Fruit fly (Drosophila melanogaster) whole organism, embryonic: ENCODE results near the gene CG31178.
A peak's percentile ranks its signal among the peaks of the same experiment; 100 is the strongest.

Experiments used
- Atf3 ChIP-seq: fragments of 200-800 bp; sonication (Bioruptor generic); optimal IDR thresholded peaks from 3 replicates; lab custom pipeline; 2016; ENCODE audit warnings: missing biosample characterization, missing genetic modification characterization
- B-H2 ChIP-seq: fragments of 200-800 bp; sonication (Bioruptor generic); optimal IDR thresholded peaks from 2 replicates; lab custom pipeline; 2018; ENCODE audit warnings: missing biosample characterization, mild to moderate bottlenecking, missing genetic modification characterization
- CG10147 ChIP-seq: fragments of 200-800 bp; sonication (Bioruptor generic); optimal IDR thresholded peaks from 2 replicates; lab custom pipeline; 2019; ENCODE audit warnings: missing biosample characterization, mild to moderate bottlenecking, missing genetic modification characterization, moderate library complexity
- CG10366 ChIP-seq: fragments of 200-800 bp; sonication (Bioruptor generic); IDR thresholded peaks from 2 replicates; pipeline ENCODE4 v1.3.6; 2022; ENCODE audit warnings: missing biosample characterization, missing genetic modification characterization
- CG10654 ChIP-seq: fragments of 200-800 bp; sonication (Bioruptor generic); optimal IDR thresholded peaks from 2 replicates; lab custom pipeline; 2016; ENCODE audit warnings: missing biosample characterization, missing genetic modification characterization
- CG11398 ChIP-seq: fragments of 200-800 bp; sonication (Bioruptor generic); optimal IDR thresholded peaks from 2 replicates; lab custom pipeline; 2016; ENCODE audit warnings: missing biosample characterization, missing genetic modification characterization
- CG12071 ChIP-seq: fragments of 200-800 bp; sonication (Bioruptor generic); optimal IDR thresholded peaks from 3 replicates; lab custom pipeline; 2018; ENCODE audit warnings: missing biosample characterization, mild to moderate bottlenecking, missing genetic modification characterization
- CG14667 ChIP-seq: fragments of 200-800 bp; sonication (Bioruptor generic); IDR thresholded peaks from 2 replicates; pipeline ENCODE4 v1.3.6; 2022; ENCODE audit warnings: missing biosample characterization, missing genetic modification characterization
- CG1529 ChIP-seq: fragments of 200-800 bp; sonication (Bioruptor generic); optimal IDR thresholded peaks from 3 replicates; lab custom pipeline; 2018; ENCODE audit warnings: missing biosample characterization, missing genetic modification characterization
- CG15479 ChIP-seq: fragments of 200-800 bp; sonication (Bioruptor generic); optimal IDR thresholded peaks from 3 replicates; lab custom pipeline; 2019; ENCODE audit warnings: missing biosample characterization, mild to moderate bottlenecking, missing genetic modification characterization, moderate library complexity
- CG16813 ChIP-seq: fragments of 200-800 bp; sonication (Bioruptor generic); IDR thresholded peaks from 3 replicates; pipeline ENCODE4 v1.3.6; 2022; ENCODE audit warnings: missing biosample characterization, missing genetic modification characterization; ENCODE audit not compliant: partially characterized antibody
- CG18011 ChIP-seq: fragments of 200-800 bp; sonication (Bioruptor generic); optimal IDR thresholded peaks from 2 replicates; lab custom pipeline; 2017; ENCODE audit warnings: missing biosample characterization, missing genetic modification characterization, mild to moderate bottlenecking, moderate library complexity, missing genotype
- CG30020 ChIP-seq: fragments of 200-800 bp; optimal IDR thresholded peaks from 2 replicates; lab custom pipeline; 2019; ENCODE audit warnings: missing biosample characterization, mild to moderate bottlenecking, missing genetic modification characterization, moderate library complexity
- CG30403 ChIP-seq: fragments of 200-800 bp; sonication (Bioruptor generic); optimal IDR thresholded peaks from 3 replicates; lab custom pipeline; 2016; ENCODE audit warnings: missing biosample characterization, missing genetic modification characterization
- CG32767 ChIP-seq: fragments of 200-800 bp; sonication (Bioruptor generic); IDR thresholded peaks from 2 replicates; pipeline ENCODE4 v1.3.6; 2022; ENCODE audit warnings: missing biosample characterization, missing genetic modification characterization
- CG43689 ChIP-seq: fragments of 200-800 bp; sonication (Bioruptor generic); IDR thresholded peaks from 2 replicates; pipeline ENCODE4 v1.3.6; 2022; ENCODE audit warnings: missing biosample characterization, missing genetic modification characterization
- CG9727 ChIP-seq: fragments of 200-800 bp; sonication (Bioruptor generic); optimal IDR thresholded peaks from 3 replicates; lab custom pipeline; 2017; ENCODE audit warnings: missing biosample characterization, mild to moderate bottlenecking, missing genetic modification characterization
- Chrac-16 ChIP-seq: fragments of 200-800 bp; sonication (Bioruptor generic); optimal IDR thresholded peaks from 3 replicates; lab custom pipeline; 2016; ENCODE audit warnings: missing biosample characterization, missing genetic modification characterization
- CrebB ChIP-seq: fragments of 200-800 bp; sonication (Bioruptor generic); optimal IDR thresholded peaks from 3 replicates; lab custom pipeline; 2018; ENCODE audit warnings: missing biosample characterization, mild to moderate bottlenecking, missing genetic modification characterization
- Dp ChIP-seq: fragments of 200-800 bp; sonication (Bioruptor generic); optimal IDR thresholded peaks from 2 replicates; lab custom pipeline; 2018; ENCODE audit warnings: missing biosample characterization, mild to moderate bottlenecking, missing genetic modification characterization, moderate library complexity
- Ets65A ChIP-seq: fragments of 200-800 bp; sonication (Bioruptor generic); peaks from one replicate; lab custom pipeline; 2016; ENCODE audit warnings: missing biosample characterization, missing genetic modification characterization
- HLH3B ChIP-seq: fragments of 200-800 bp; sonication (Bioruptor generic); IDR thresholded peaks from 2 replicates; pipeline ENCODE4 v1.3.6; 2022; ENCODE audit warnings: missing biosample characterization, missing genetic modification characterization
- Hsf ChIP-seq: fragments of 200-800 bp; sonication (Bioruptor generic); optimal IDR thresholded peaks from 3 replicates; lab custom pipeline; 2016; ENCODE audit warnings: missing biosample characterization, missing genetic modification characterization
- Lim3 ChIP-seq: fragments of 200-800 bp; sonication (Bioruptor generic); IDR thresholded peaks from 2 replicates; pipeline ENCODE4 v1.3.6; 2022; ENCODE audit warnings: missing biosample characterization, missing genetic modification characterization
- MESR4 ChIP-seq: fragments of 200-800 bp; sonication (Bioruptor generic); optimal IDR thresholded peaks from 2 replicates; lab custom pipeline; 2018; ENCODE audit warnings: missing biosample characterization, mild to moderate bottlenecking, missing genetic modification characterization, moderate library complexity
- Pdp1 ChIP-seq, 2 experiments: fragments of 200-800 bp; sonication (Bioruptor generic); optimal IDR thresholded peaks; 3 replicates each; lab custom pipeline; 2016; ENCODE audit warnings: missing biosample characterization in 2 of 2, missing genetic modification characterization in 2 of 2, mild to moderate bottlenecking in 1 of 2, moderate library complexity in 1 of 2
- Ravus ChIP-seq: fragments of 200-800 bp; sonication (Bioruptor generic); IDR thresholded peaks from 2 replicates; pipeline ENCODE4 v1.3.6; 2022; ENCODE audit warnings: missing biosample characterization, missing genetic modification characterization
- Rfx ChIP-seq: fragments of 200-800 bp; sonication (Bioruptor generic); IDR thresholded peaks from 2 replicates; pipeline ENCODE4 v1.3.6; 2022; ENCODE audit warnings: missing biosample characterization, missing genetic modification characterization
- ac ChIP-seq: fragments of 200-800 bp; sonication (Bioruptor generic); optimal IDR thresholded peaks from 3 replicates; lab custom pipeline; 2017; ENCODE audit warnings: missing biosample characterization, mild to moderate bottlenecking, missing genetic modification characterization
- cad ChIP-seq: fragments of >200 bp; optimal IDR thresholded peaks from 2 replicates; lab custom pipeline; 2017; ENCODE audit warnings: missing biosample characterization, missing genetic modification characterization
- chinmo ChIP-seq: fragments of 200-800 bp; sonication (Bioruptor generic); IDR thresholded peaks from 4 replicates; pipeline ENCODE4 v1.3.6; 2022; ENCODE audit warnings: missing biosample characterization, missing genetic modification characterization; ENCODE audit not compliant: partially characterized antibody
- chm ChIP-seq: fragments of 200-800 bp; sonication (Bioruptor generic); IDR thresholded peaks from 2 replicates; pipeline ENCODE4 v1.3.6; 2022; ENCODE audit warnings: missing biosample characterization, missing genetic modification characterization
- da ChIP-seq: fragments of 200-800 bp; sonication (Bioruptor generic); optimal IDR thresholded peaks from 2 replicates; lab custom pipeline; 2016; ENCODE audit warnings: missing biosample characterization, missing genetic modification characterization
- fd64A ChIP-seq: fragments of 200-800 bp; sonication (Bioruptor generic); optimal IDR thresholded peaks from 3 replicates; lab custom pipeline; 2018; ENCODE audit warnings: missing biosample characterization, mild to moderate bottlenecking, missing genetic modification characterization
- gfzf ChIP-seq: fragments of 200-800 bp; sonication (Bioruptor generic); optimal IDR thresholded peaks from 2 replicates; lab custom pipeline; 2016; ENCODE audit warnings: missing biosample characterization, mild to moderate bottlenecking, missing genetic modification characterization, moderate library complexity
- kah ChIP-seq: fragments of 200-800 bp; sonication (Bioruptor generic); optimal IDR thresholded peaks from 2 replicates; lab custom pipeline; 2018; ENCODE audit warnings: missing biosample characterization, mild to moderate bottlenecking, missing genetic modification characterization
- kay ChIP-seq: fragments of 200-800 bp; sonication (Bioruptor generic); optimal IDR thresholded peaks from 2 replicates; lab custom pipeline; 2016; ENCODE audit warnings: missing biosample characterization, missing genetic modification characterization
- lbe ChIP-seq: fragments of 200-800 bp; sonication (Bioruptor generic); optimal IDR thresholded peaks from 2 replicates; lab custom pipeline; 2016; ENCODE audit warnings: missing biosample characterization, mild to moderate bottlenecking, missing genetic modification characterization
- lmd ChIP-seq: fragments of 200-800 bp; sonication (Bioruptor generic); IDR thresholded peaks from 2 replicates; pipeline ENCODE4 v1.3.6; 2022; ENCODE audit warnings: missing biosample characterization, missing genetic modification characterization
- nerfin-2 ChIP-seq: fragments of 200-800 bp; sonication (Bioruptor generic); IDR thresholded peaks from 2 replicates; pipeline ENCODE4 v1.3.6; 2022; ENCODE audit warnings: missing biosample characterization, missing genetic modification characterization; ENCODE audit not compliant: partially characterized antibody
- oc ChIP-seq: fragments of 200-800 bp; sonication (Bioruptor generic); optimal IDR thresholded peaks from 2 replicates; lab custom pipeline; 2018; ENCODE audit warnings: missing biosample characterization, mild to moderate bottlenecking, missing genetic modification characterization, moderate library complexity
- pb ChIP-seq: fragments of 200-800 bp; sonication (Bioruptor generic); optimal IDR thresholded peaks from 3 replicates; lab custom pipeline; 2016; ENCODE audit warnings: missing biosample characterization, missing genetic modification characterization
- peb ChIP-seq: fragments of 200-800 bp; sonication (Bioruptor generic); IDR thresholded peaks from 2 replicates; pipeline ENCODE4 v1.3.6; 2022; ENCODE audit warnings: missing biosample characterization, missing genetic modification characterization
- repo ChIP-seq: fragments of 200-800 bp; sonication (Bioruptor generic); optimal IDR thresholded peaks from 2 replicates; lab custom pipeline; 2016; ENCODE audit warnings: missing biosample characterization, missing genetic modification characterization
- scrt ChIP-seq: fragments of 200-800 bp; sonication (Bioruptor generic); optimal IDR thresholded peaks from 2 replicates; lab custom pipeline; 2018; ENCODE audit warnings: missing biosample characterization, mild to moderate bottlenecking, missing genetic modification characterization, moderate library complexity
- sqz ChIP-seq: fragments of 200-800 bp; sonication (Bioruptor generic); optimal IDR thresholded peaks from 3 replicates; lab custom pipeline; 2018; ENCODE audit warnings: missing biosample characterization, mild to moderate bottlenecking, missing genetic modification characterization
- stwl ChIP-seq: fragments of 200-800 bp; sonication (Bioruptor generic); optimal IDR thresholded peaks from 3 replicates; lab custom pipeline; 2018; ENCODE audit warnings: missing biosample characterization, mild to moderate bottlenecking, missing genetic modification characterization, moderate library complexity
- tgo ChIP-seq: fragments of 200-800 bp; sonication (Bioruptor generic); IDR thresholded peaks from 3 replicates; pipeline ENCODE4 v1.3.6; 2022; ENCODE audit warnings: missing biosample characterization, missing genetic modification characterization
- unc-4 ChIP-seq: fragments of 200-800 bp; sonication (Bioruptor generic); IDR thresholded peaks from 2 replicates; pipeline ENCODE4 v1.3.6; 2022; ENCODE audit warnings: missing biosample characterization, missing genetic modification characterization; ENCODE audit not compliant: partially characterized antibody
- vfl ChIP-seq: fragments of 200-800 bp; sonication (Bioruptor generic); optimal IDR thresholded peaks from 2 replicates; lab custom pipeline; 2016; ENCODE audit warnings: missing biosample characterization, missing genetic modification characterization
- z ChIP-seq: fragments of 200-800 bp; sonication (Bioruptor generic); IDR thresholded peaks from 3 replicates; pipeline ENCODE4 v1.3.6; 2022; ENCODE audit warnings: missing biosample characterization, missing genetic modification characterization
- zfh1 ChIP-seq: fragments of 200-800 bp; sonication (Bioruptor generic); IDR thresholded peaks from 3 replicates; pipeline ENCODE4 v1.3.6; 2022; ENCODE audit warnings: missing biosample characterization, missing genetic modification characterization

Gene CG31178

dm6 chr3R:21874982-21875466 is 1.5 kb downstream of the CG31178 start, which contains the start of gene CG6656 (continued):
- TF ChIP-seq CG12071 (GFP tag; lab: Kevin White, UChicago) (no peak), chm (peak; percentile 59; the same call in 1 of the 2 replicates), Pdp1 (GFP tag; optimal IDR thresholded peaks at IDR 0.05; lab: Kevin White, UChicago) (peak in 1 of 2 experiments; percentile 54), Rfx (peak; percentile 49), CG32767 (no peak), scrt (no peak), gfzf (GFP tag; lab: Kevin White, UChicago) (no peak), repo (GFP tag; lab: Kevin White, UChicago) (peak; percentile 6), CrebB (tag; lab: Kevin White, UChicago) (peak; percentile 8), Dp (GFP tag; lab: Kevin White, UChicago) (no peak), CG9727 (GFP tag; lab: Kevin White, UChicago) (no peak), z (GFP tag; lab: Robert Waterston, UW) (no peak), stwl (tag; lab: Kevin White, UChicago) (no peak), Hsf (GFP tag; lab: Kevin White, UChicago) (no peak), kay (GFP tag; lab: Kevin White, UChicago) (no peak), oc (peak; percentile 21), CG11398 (GFP tag; lab: Kevin White, UChicago) (no peak), MESR4 (GFP tag; lab: Kevin White, UChicago) (no peak), CG30020 (no peak), CG10147 (GFP tag; lab: Kevin White, UChicago) (no peak), pb (GFP tag; lab: Kevin White, UChicago) (peak; percentile 27), CG14667 (GFP tag; lab: Robert Waterston, UW) (no peak), CG18011 (GFP tag; lab: Kevin White, UChicago) (no peak), Lim3 (no peak), ac (GFP tag; lab: Kevin White, UChicago) (no peak), chinmo (GFP tag; lab: Robert Waterston, UW) (0 out of 4 replicates have a peak, but pooled peaks have one; percentile 43), CG30403 (GFP tag; lab: Kevin White, UChicago) (no peak), kah (GFP tag; lab: Kevin White, UChicago) (no peak), fd64A (GFP tag; lab: Kevin White, UChicago) (no peak), nerfin-2 (GFP tag; lab: Robert Waterston, UW) (no peak), lbe (GFP tag; lab: Kevin White, UChicago) (peak; percentile 67), HLH3B (GFP tag; lab: Robert Waterston, UW) (no peak), tgo (GFP tag; lab: Robert Waterston, UW) (no peak), CG10654 (GFP tag; lab: Kevin White, UChicago) (no peak), CG10366 (GFP tag; lab: Robert Waterston, UW) (no peak), da (no peak), zfh1 (GFP tag; lab: Robert Waterston, UW) (0 out of 3 replicates have a peak, but pooled peaks have one; percentile 35), Ravus (GFP tag; lab: Robert Waterston, UW) (no peak), CG15479 (no peak), Ets65A (GFP tag; lab: Kevin White, UChicago) (peak; percentile 68), unc-4 (peak; percentile 28; the same call in 1 of the 2 replicates), CG43689 (no peak), B-H2 (GFP tag; lab: Kevin White, UChicago) (no peak), CG1529 (GFP tag; lab: Kevin White, UChicago) (no peak), vfl (GFP tag; lab: Kevin White, UChicago) (no peak), cad (GFP tag; lab: Kevin White, UChicago) (no peak), sqz (no peak), lmd (GFP tag; lab: Robert Waterston, UW) (no peak), CG16813 (no peak), Chrac-16 (GFP tag; lab: Kevin White, UChicago) (no peak), peb (GFP tag; lab: Robert Waterston, UW) (no peak), Atf3 (GFP tag; lab: Kevin White, UChicago) (no peak)
